Worm (Caenorhabditis elegans) whole organism, late embryonic: Measurements from ENCODE around the gene K02E7.11.

Experiments used
- F13H6.1 ChIP-seq: sonication (generic microtip); optimal IDR thresholded peaks from 2 replicates; lab custom pipeline; 2016; ENCODE audit warnings: missing genetic modification characterization, missing compliant biosample characterization
- ahr-1 ChIP-seq: sonication (generic microtip); optimal IDR thresholded peaks from 2 replicates; lab custom pipeline; 2016; ENCODE audit warnings: missing genetic modification characterization, missing compliant biosample characterization
- ceh-19 ChIP-seq: fragments of 200-800 bp; sonication (Bioruptor generic); optimal IDR thresholded peaks from 2 replicates; lab custom pipeline; 2018; ENCODE audit warnings: mild to moderate bottlenecking, missing genetic modification characterization, missing compliant biosample characterization
- odd-2 ChIP-seq: sonication (generic microtip); optimal IDR thresholded peaks from 2 replicates; lab custom pipeline; 2017; ENCODE audit warnings: antibody characterized with exemption, mild to moderate bottlenecking, missing genetic modification characterization, missing compliant biosample characterization
- sox-4 ChIP-seq: sonication (generic microtip); optimal IDR thresholded peaks from 2 replicates; lab custom pipeline; 2017; ENCODE audit warnings: mild to moderate bottlenecking, missing genetic modification characterization, inconsistent platforms, missing compliant biosample characterization
- tbx-2 ChIP-seq: sonication (generic microtip); optimal IDR thresholded peaks from 2 replicates; lab custom pipeline; 2016; ENCODE audit warnings: missing genetic modification characterization, missing compliant biosample characterization

DNA sequence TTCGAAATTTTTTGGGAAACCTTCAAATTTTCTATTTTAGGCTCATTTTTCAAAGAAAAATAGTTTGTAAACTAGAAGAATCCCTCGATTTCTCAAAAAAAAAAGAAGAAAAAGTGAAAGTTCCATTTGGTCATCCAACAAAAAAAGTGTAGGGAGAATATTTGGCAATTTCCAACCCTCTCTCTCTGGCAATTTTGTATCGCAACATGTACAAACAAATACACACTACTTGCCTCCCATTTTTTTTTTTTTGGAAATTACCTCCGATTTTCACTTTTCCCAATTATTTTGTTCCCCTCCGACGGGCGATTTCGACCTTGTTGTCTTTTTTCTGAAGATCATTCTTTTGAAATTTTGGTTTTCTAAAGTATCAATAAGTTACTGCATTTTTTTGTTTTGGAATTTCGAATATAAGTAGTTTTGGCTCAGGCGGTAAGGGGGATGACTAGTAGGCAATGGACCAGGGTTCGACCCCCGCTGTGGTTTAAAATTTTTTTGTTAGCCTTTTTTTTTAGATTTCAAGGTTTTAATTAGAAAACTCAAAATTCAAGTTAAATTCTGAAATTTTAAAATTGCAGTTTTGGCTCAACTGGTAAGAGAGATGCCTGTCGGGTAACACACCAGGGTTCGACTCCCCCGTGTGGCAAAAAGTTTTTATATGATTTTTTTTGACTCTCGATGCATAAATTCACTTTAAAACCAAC is 13.4 kb upstream of the K02E7.11 start:
- TF ChIP-seq tbx-2 (tag; lab: Kevin White, UChicago), result no peak
- TF ChIP-seq odd-2 (tag; lab: Kevin White, UChicago), result no peak
- TF ChIP-seq F13H6.1 (tag; lab: Kevin White, UChicago), result no peak
- no peak for TF ChIP-seq ceh-19 (GFP tag; lab: Kevin White, UChicago)
- TF ChIP-seq sox-4 (tag; lab: Kevin White, UChicago), result no peak
- no peak for TF ChIP-seq ahr-1 (tag; lab: Kevin White, UChicago)
